Fruit fly (Drosophila melanogaster) whole organism, adult: ENCODE results near the gene mgl.

Experiments used
- CG11617 ChIP-seq: fragments of 200-800 bp; sonication (Bioruptor generic); optimal IDR thresholded peaks from 2 replicates; lab custom pipeline; 2017; ENCODE audit warnings: mild to moderate bottlenecking, missing biosample characterization, missing genetic modification reagents, missing genetic modification characterization
- CG12768 ChIP-seq: fragments of 200-800 bp; sonication (Bioruptor generic); optimal IDR thresholded peaks from 2 replicates; lab custom pipeline; 2017; ENCODE audit warnings: missing biosample characterization, missing genetic modification characterization, mild to moderate bottlenecking, moderate library complexity, missing genetic modification reagents
- CG14711 ChIP-seq: fragments of 200-800 bp; sonication (Bioruptor generic); optimal IDR thresholded peaks from 2 replicates; lab custom pipeline; 2018; ENCODE audit warnings: missing biosample characterization, mild to moderate bottlenecking, missing genetic modification characterization, moderate library complexity
- CG1620 ChIP-seq: fragments of 200-800 bp; sonication (Bioruptor generic); optimal IDR thresholded peaks from 2 replicates; lab custom pipeline; 2016; ENCODE audit warnings: missing biosample characterization, missing genetic modification characterization
- CG33017 ChIP-seq: fragments of 200-800 bp; sonication (Bioruptor generic); optimal IDR thresholded peaks from 2 replicates; lab custom pipeline; 2018; ENCODE audit warnings: missing biosample characterization, mild to moderate bottlenecking, missing genetic modification characterization, moderate library complexity
- CG5204 ChIP-seq: fragments of 200-800 bp; sonication (Bioruptor generic); optimal IDR thresholded peaks from 2 replicates; lab custom pipeline; 2016; ENCODE audit warnings: missing biosample characterization, missing genetic modification characterization
- CG7045 ChIP-seq: fragments of 200-800 bp; sonication (Bioruptor generic); optimal IDR thresholded peaks from 2 replicates; lab custom pipeline; 2017; ENCODE audit warnings: missing biosample characterization, mild to moderate bottlenecking, missing genetic modification characterization
- CG7101 ChIP-seq: fragments of 200-800 bp; sonication (Bioruptor generic); optimal IDR thresholded peaks from 2 replicates; lab custom pipeline; 2018; ENCODE audit warnings: missing biosample characterization, mild to moderate bottlenecking, missing genetic modification characterization, moderate library complexity
- Clk ChIP-seq: fragments of 200-800 bp; sonication (Bioruptor generic); optimal IDR thresholded peaks from 2 replicates; lab custom pipeline; 2017; ENCODE audit warnings: missing biosample characterization, missing genetic modification characterization
- Crg-1 ChIP-seq: fragments of 200-800 bp; sonication (Bioruptor generic); optimal IDR thresholded peaks from 2 replicates; lab custom pipeline; 2016; ENCODE audit warnings: missing biosample characterization, missing genetic modification characterization
- Hr96 ChIP-seq: fragments of 200-800 bp; sonication (Bioruptor generic); optimal IDR thresholded peaks from 2 replicates; lab custom pipeline; 2016; ENCODE audit warnings: missing biosample characterization, missing genetic modification characterization
- Mnt ChIP-seq: fragments of 200-800 bp; sonication (Bioruptor generic); optimal IDR thresholded peaks from 2 replicates; lab custom pipeline; 2016; ENCODE audit warnings: missing biosample characterization, mild to moderate bottlenecking, missing genetic modification characterization
- bab1 ChIP-seq: fragments of 200-800 bp; sonication (Bioruptor generic); optimal IDR thresholded peaks from 3 replicates; lab custom pipeline; 2019; ENCODE audit warnings: missing biosample characterization, mild to moderate bottlenecking, missing genetic modification characterization, moderate library complexity
- cic ChIP-seq: fragments of 200-800 bp; sonication (Bioruptor generic); optimal IDR thresholded peaks from 2 replicates; lab custom pipeline; 2017; ENCODE audit warnings: missing biosample characterization, mild to moderate bottlenecking, missing genetic modification characterization, moderate library complexity
- cnc ChIP-seq, 2 experiments: fragments of >200 bp; optimal IDR thresholded peaks; 2 replicates each; lab custom pipeline; 2017
- kay ChIP-seq: fragments of 200-800 bp; sonication (Bioruptor generic); peaks from one replicate; lab custom pipeline; 2016; ENCODE audit warnings: missing biosample characterization, missing genetic modification characterization, borderline replicate concordance
- ovo ChIP-seq: fragments of 200-800 bp; sonication (Bioruptor generic); optimal IDR thresholded peaks from 2 replicates; lab custom pipeline; 2016; ENCODE audit warnings: missing biosample characterization, missing genetic modification characterization
- pad ChIP-seq: fragments of 200-800 bp; sonication (Bioruptor generic); optimal IDR thresholded peaks from 3 replicates; lab custom pipeline; 2017; ENCODE audit warnings: missing biosample characterization, missing genetic modification characterization, mild to moderate bottlenecking, moderate library complexity, missing genetic modification reagents
- tj ChIP-seq: fragments of 200-800 bp; sonication (Bioruptor generic); optimal IDR thresholded peaks from 3 replicates; lab custom pipeline; 2017; ENCODE audit warnings: missing biosample characterization, mild to moderate bottlenecking, missing genetic modification characterization, moderate library complexity
- toe ChIP-seq: fragments of 200-800 bp; sonication (Bioruptor generic); optimal IDR thresholded peaks from 2 replicates; lab custom pipeline; 2016; ENCODE audit warnings: missing biosample characterization, missing genetic modification characterization

The mgl gene

DNA sequence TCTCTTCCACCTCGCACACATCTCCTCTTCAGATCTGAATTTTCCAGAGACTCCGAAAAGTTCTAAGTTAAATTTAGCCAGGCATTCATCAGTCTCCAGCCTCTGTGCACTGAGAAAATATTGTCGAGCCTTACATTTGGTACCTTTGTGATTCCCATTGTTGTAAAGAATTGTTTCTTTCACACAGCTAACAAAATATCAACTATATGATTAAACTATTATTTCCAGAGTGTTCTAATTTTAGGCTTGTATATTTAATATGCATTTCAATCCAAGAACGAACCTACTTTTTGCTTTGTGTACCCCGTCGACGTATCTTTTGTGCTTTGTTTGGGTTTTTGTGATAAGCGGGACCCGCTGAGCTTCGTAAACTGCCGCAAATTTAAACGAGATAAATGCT, 5.8 kb downstream of the mgl start:
- TF ChIP-seq Hr96 (GFP tag; lab: Kevin White, UChicago) (no peak), ovo (GFP tag; lab: Kevin White, UChicago) (no peak), CG33017 (tag; lab: Kevin White, UChicago) (no peak), cnc (optimal IDR thresholded peaks at IDR 0.05; lab: Kevin White, UChicago) (no peak), CG5204 (GFP tag; lab: Kevin White, UChicago) (no peak), Clk (GFP tag; lab: Kevin White, UChicago) (no peak), CG14711 (tag; lab: Kevin White, UChicago) (no peak), toe (GFP tag; lab: Kevin White, UChicago) (no peak), CG11617 (no peak), kay (GFP tag; lab: Kevin White, UChicago) (no peak), CG12768 (no peak), bab1 (GFP tag; lab: Kevin White, UChicago) (no peak)

DNA sequence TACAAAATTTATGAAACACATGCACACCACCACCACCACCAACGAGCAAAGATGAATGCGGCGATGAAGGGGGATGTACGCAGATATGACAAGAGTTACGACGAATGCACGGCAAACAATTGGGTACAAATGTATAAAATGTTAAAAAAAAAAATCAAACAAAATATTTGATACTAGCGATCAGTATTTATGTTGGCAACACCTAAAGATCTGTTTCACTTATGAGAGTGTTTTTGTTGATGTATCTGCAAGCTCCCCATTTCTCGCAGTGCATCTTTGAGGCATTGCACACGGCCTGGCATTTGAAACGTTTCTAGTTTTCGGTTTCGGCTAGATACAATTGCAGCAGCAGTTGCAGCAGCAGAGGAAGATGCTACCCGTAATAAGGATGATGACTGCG, 13.1 kb downstream of the mgl start:
- no peak for TF ChIP-seq Clk (GFP tag; lab: Kevin White, UChicago)
- no peak for TF ChIP-seq cnc (optimal IDR thresholded peaks at IDR 0.05; lab: Kevin White, UChicago)
- TF ChIP-seq kay (GFP tag; lab: Kevin White, UChicago) = no peak
- TF ChIP-seq CG11617 = no peak
- TF ChIP-seq CG33017 (tag; lab: Kevin White, UChicago) = no peak
- TF ChIP-seq toe (GFP tag; lab: Kevin White, UChicago) = no peak
- no peak for TF ChIP-seq CG7101 (tag; lab: Kevin White, UChicago)
- TF ChIP-seq ovo (GFP tag; lab: Kevin White, UChicago) = no peak
- no peak for TF ChIP-seq bab1 (GFP tag; lab: Kevin White, UChicago)
- TF ChIP-seq Mnt (GFP tag; lab: Kevin White, UChicago) = no peak
- no peak for TF ChIP-seq tj (GFP tag; lab: Kevin White, UChicago)
- TF ChIP-seq CG1620 (GFP tag; lab: Kevin White, UChicago) = no peak
- no peak for TF ChIP-seq pad (GFP tag; lab: Kevin White, UChicago)
- no peak for TF ChIP-seq Crg-1 (GFP tag; lab: Kevin White, UChicago)
- TF ChIP-seq cic (GFP tag; lab: Kevin White, UChicago) = no peak
- no peak for TF ChIP-seq CG7045 (GFP tag; lab: Kevin White, UChicago)
- TF ChIP-seq Hr96 (GFP tag; lab: Kevin White, UChicago) = no peak
- no peak for TF ChIP-seq CG5204 (GFP tag; lab: Kevin White, UChicago)
- TF ChIP-seq CG14711 (tag; lab: Kevin White, UChicago) = no peak

DNA sequence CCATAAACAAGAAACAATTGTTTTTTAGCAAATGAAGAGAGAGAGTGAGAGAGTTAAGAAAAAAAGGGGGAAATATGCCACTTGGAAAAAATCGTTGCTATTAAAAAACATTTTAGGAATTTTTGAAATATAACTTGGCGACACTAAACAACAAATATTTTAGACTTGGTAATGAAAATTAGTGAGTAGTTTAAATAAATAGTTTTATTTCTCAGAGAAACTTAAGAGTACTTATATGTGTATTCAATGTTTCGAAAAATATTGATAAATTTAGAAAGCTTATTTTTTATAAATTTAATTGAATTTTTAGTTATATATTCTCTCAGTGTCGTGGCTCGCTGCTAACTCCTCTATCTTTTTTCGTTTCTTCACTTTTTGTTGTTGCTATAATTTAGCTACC, 14.0 kb downstream of the mgl start:
- TF ChIP-seq CG7101 (tag; lab: Kevin White, UChicago) (no peak), bab1 (GFP tag; lab: Kevin White, UChicago) (no peak), CG1620 (GFP tag; lab: Kevin White, UChicago) (no peak), Clk (GFP tag; lab: Kevin White, UChicago) (no peak), Mnt (GFP tag; lab: Kevin White, UChicago) (no peak), Hr96 (GFP tag; lab: Kevin White, UChicago) (no peak), Crg-1 (GFP tag; lab: Kevin White, UChicago) (no peak), cnc (optimal IDR thresholded peaks at IDR 0.05; lab: Kevin White, UChicago) (no peak), ovo (GFP tag; lab: Kevin White, UChicago) (no peak), CG12768 (no peak), pad (GFP tag; lab: Kevin White, UChicago) (no peak), kay (GFP tag; lab: Kevin White, UChicago) (no peak), toe (GFP tag; lab: Kevin White, UChicago) (no peak), CG11617 (no peak), cic (GFP tag; lab: Kevin White, UChicago) (no peak), CG14711 (tag; lab: Kevin White, UChicago) (no peak), tj (GFP tag; lab: Kevin White, UChicago) (no peak), CG5204 (GFP tag; lab: Kevin White, UChicago) (no peak), CG7045 (GFP tag; lab: Kevin White, UChicago) (no peak)

DNA sequence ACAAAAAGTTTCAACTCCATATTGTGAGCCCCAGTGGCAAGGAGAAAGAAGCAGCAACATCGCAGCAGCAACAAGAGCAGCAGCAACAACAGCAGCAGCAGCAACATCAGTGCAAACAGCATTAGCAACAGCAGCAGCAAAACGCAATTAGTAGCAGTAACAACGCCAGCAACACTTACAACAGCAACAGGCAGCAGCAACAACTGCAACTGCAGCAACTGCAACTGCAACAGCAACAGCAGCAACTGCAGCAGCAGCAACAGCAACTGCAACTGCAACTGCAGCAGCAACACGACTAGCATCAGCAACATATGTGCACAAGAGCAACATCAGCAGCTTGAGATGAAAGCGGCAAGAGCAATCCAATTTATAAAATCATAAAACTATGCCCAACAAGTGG, 14.8 kb downstream of the mgl start:
- no peak for TF ChIP-seq CG1620 (GFP tag; lab: Kevin White, UChicago)
- TF ChIP-seq CG12768 = no peak
- TF ChIP-seq Crg-1 (GFP tag; lab: Kevin White, UChicago) = no peak
- TF ChIP-seq tj (GFP tag; lab: Kevin White, UChicago) = no peak
- TF ChIP-seq CG7101 (tag; lab: Kevin White, UChicago) = no peak
- TF ChIP-seq CG14711 (tag; lab: Kevin White, UChicago) = no peak

DNA sequence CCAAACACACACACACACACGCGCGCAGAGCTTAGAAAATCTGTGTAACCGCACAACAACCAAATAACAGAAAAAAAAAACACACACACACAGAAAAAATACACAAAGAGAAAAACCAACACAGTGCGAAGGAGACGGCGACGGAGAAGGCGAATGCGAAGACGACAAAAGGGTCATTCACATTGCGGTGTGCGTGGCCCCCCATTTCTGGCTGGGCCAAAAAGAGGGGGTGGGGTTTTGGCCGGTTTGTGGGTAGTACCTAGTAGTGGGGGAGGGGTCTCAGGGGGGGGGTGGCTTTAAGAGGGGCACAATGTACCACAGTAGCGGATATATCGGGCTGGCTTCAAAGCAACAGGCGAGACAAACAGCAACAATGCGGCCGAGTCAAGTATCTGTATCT, 16.3 kb downstream of the mgl start:
- TF ChIP-seq bab1 (GFP tag; lab: Kevin White, UChicago) (no peak), cic (GFP tag; lab: Kevin White, UChicago) (no peak), pad (GFP tag; lab: Kevin White, UChicago) (no peak), ovo (GFP tag; lab: Kevin White, UChicago) (no peak), Clk (GFP tag; lab: Kevin White, UChicago) (no peak), CG11617 (no peak), Crg-1 (GFP tag; lab: Kevin White, UChicago) (no peak), CG33017 (tag; lab: Kevin White, UChicago) (no peak)

DNA sequence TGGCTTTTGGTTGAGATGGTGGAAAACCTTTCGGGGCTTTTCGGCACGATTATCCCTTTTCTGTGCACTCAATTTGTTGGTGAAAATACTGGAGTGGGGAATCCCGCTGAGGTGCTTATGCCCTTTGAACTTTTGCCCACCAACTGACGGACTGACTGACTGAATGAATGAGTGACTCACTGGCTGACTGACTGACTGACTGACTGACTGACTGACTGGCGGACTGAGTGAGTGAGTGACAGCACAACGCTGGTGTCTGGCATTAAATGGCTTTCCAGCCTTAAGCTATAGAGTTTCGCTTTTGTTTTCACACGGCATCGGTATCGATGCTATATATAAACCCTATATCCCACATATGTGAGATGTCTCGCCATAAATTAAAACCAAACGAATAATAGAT, 21.2 kb downstream of the mgl start:
- TF ChIP-seq CG33017 (tag; lab: Kevin White, UChicago) (no peak), tj (GFP tag; lab: Kevin White, UChicago) (no peak), CG7045 (GFP tag; lab: Kevin White, UChicago) (no peak), kay (GFP tag; lab: Kevin White, UChicago) (no peak), cnc (optimal IDR thresholded peaks at IDR 0.05; lab: Kevin White, UChicago) (no peak), bab1 (GFP tag; lab: Kevin White, UChicago) (no peak), Clk (GFP tag; lab: Kevin White, UChicago) (no peak), pad (GFP tag; lab: Kevin White, UChicago) (no peak), toe (GFP tag; lab: Kevin White, UChicago) (no peak)
